Fruit fly (Drosophila melanogaster): ENCODE results near the gene CG12811.

Gene CG12811

DNA sequence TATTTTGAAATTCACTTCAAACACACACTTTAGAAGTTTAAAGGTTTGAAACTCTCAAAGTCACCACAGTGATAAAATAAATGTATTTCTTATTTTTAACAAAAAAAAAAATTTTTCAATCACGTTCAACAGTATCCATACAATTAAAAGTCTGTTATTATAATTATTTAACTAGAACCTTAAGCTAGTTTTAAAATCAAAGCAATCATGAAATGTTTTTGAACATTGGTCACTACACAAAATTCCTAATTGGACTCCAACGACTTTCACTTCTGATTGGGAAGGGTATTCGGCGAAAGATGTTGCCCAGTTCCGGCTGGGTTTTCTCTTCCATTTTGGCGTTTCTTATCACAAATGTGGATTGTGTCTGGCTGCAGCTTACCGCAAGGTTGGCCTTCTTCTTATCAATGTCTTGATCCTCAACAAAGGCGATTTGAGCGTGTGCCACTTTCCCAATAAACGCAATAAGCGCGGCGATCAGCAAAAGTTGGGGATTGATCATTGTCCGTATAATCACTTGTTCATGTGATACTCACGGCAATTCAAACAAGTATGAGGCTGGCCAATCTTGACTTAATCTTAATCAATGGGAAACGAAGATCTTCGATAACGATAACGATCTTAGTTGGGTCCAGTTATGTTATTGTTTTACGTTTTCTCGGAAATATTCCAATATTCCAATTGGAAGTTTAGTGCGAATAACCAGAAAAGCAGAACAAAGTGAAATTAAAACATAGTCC is 392 bp downstream of the CG12811 start (continued):
- peak; percentile 59 for TF ChIP-seq CG8319 (GFP tag; optimal IDR thresholded peaks at IDR 0.05)
- peak; percentile 71 for TF ChIP-seq CG6792 (GFP tag; optimal IDR thresholded peaks at IDR 0.05)
- TF ChIP-seq Hr39 (GFP tag; optimal IDR thresholded peaks at IDR 0.05) = peak; percentile 65
- TF ChIP-seq CG6808 (GFP tag; optimal IDR thresholded peaks at IDR 0.05) = peak; percentile 39
- peak; percentile 41 for TF ChIP-seq Ets96B (tag; optimal IDR thresholded peaks at IDR 0.05)
- TF ChIP-seq fd59A (GFP tag; optimal IDR thresholded peaks at IDR 0.05) = peak; percentile 28
- peak; percentile 77 for TF ChIP-seq topi (GFP tag; optimal IDR thresholded peaks at IDR 0.05)
- TF ChIP-seq dsx (GFP tag; optimal IDR thresholded peaks at IDR 0.05; ENCODE audit: poor library complexity, severe bottlenecking) = peak; percentile 16
- TF ChIP-seq OdsH (GFP tag; optimal IDR thresholded peaks at IDR 0.05) = peak; percentile 75
- no peak for TF ChIP-seq Smox (GFP tag; optimal IDR thresholded peaks at IDR 0.05)
- peak; percentile 65 for TF ChIP-seq net (GFP tag; optimal IDR thresholded peaks at IDR 0.05)
- TF ChIP-seq Hr4 (GFP tag; optimal IDR thresholded peaks at IDR 0.05) = peak; percentile 77
- TF ChIP-seq spab (GFP tag; optimal IDR thresholded peaks at IDR 0.05) = no peak
- TF ChIP-seq esn (GFP tag; optimal IDR thresholded peaks at IDR 0.05) = peak; percentile 85
- TF ChIP-seq CG7368 (GFP tag; optimal IDR thresholded peaks at IDR 0.05) = peak; percentile 29
- TF ChIP-seq svp (GFP tag) = peak; percentile 95
- TF ChIP-seq Blimp-1 (GFP tag; optimal IDR thresholded peaks at IDR 0.05) = peak; percentile 47
- TF ChIP-seq CG4318 (GFP tag; optimal IDR thresholded peaks at IDR 0.05) = no peak
- peak; percentile 62 for TF ChIP-seq CG11762 (GFP tag; optimal IDR thresholded peaks at IDR 0.05; ENCODE audit: insufficient read depth)
- peak; percentile 34 for TF ChIP-seq Lpt (GFP tag; optimal IDR thresholded peaks at IDR 0.05)
- no peak for TF ChIP-seq pdm3 (GFP tag; optimal IDR thresholded peaks at IDR 0.05)
- TF ChIP-seq salr (GFP tag; optimal IDR thresholded peaks at IDR 0.05) = peak in 1 of 2 experiments; percentile 60
- TF ChIP-seq CG6854 (GFP tag; optimal IDR thresholded peaks at IDR 0.05) = peak; percentile 17
- TF ChIP-seq CG32006 (GFP tag; optimal IDR thresholded peaks at IDR 0.05) = peak; percentile 87
- peak; percentile 57 for TF ChIP-seq Sox15 (GFP tag; optimal IDR thresholded peaks at IDR 0.05)
- TF ChIP-seq CG31627 (GFP tag; optimal IDR thresholded peaks at IDR 0.05) = peak; percentile 57
- TF ChIP-seq Ets21C (GFP tag; optimal IDR thresholded peaks at IDR 0.05) = peak; percentile 64
- TF ChIP-seq CG8632 (GFP tag; optimal IDR thresholded peaks at IDR 0.05) = peak; percentile 62
- no peak for TF ChIP-seq Gug (GFP tag; IDR thresholded peaks at IDR 0.05)
- TF ChIP-seq fd85E (GFP tag; optimal IDR thresholded peaks at IDR 0.05) = no peak
- no peak for TF ChIP-seq Hr38 (GFP tag; optimal IDR thresholded peaks at IDR 0.05)
- peak; percentile 69 for TF ChIP-seq acj6 (GFP tag; optimal IDR thresholded peaks at IDR 0.05)
- peak; percentile 59 for TF ChIP-seq CG3032 (tag; optimal IDR thresholded peaks at IDR 0.05)
- peak; percentile 63 for TF ChIP-seq achi (GFP tag; optimal IDR thresholded peaks at IDR 0.05)

DNA sequence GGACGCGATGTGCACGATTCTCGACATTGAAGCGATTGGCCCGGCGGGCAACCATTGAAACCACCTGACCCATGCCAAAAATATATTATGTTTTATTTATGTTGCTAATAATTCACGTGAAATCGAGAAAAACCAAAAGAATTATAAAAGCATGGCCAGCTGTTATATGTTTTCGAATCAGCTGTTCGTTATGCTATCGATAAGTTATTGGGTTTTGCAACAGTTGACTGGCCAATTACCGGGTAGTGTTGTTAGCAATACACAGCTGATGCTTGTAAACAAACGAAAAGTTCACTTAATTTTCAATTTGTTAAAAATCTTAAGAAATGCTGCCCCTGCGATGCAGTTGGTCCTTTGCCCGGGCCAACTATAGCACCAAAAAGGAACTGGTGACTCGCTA is 3.3 kb downstream of the CG12811 start, which contains the start of the genes CG11722 and mtTFB2:
Gene CG11722 (minus strand): TSS at position 200 of the 400 bp plus-strand sequence.
Gene mtTFB2 (plus strand): TSS at position 232 of the 400 bp plus-strand sequence.
- TF ChIP-seq CG3032 (tag; optimal IDR thresholded peaks at IDR 0.05) (no peak), Hr38 (GFP tag; optimal IDR thresholded peaks at IDR 0.05) (no peak), cyc (GFP tag; optimal IDR thresholded peaks at IDR 0.05) (no peak), dac (GFP tag; optimal IDR thresholded peaks at IDR 0.05) (no peak), Ets96B (tag; optimal IDR thresholded peaks at IDR 0.05) (no peak), svp (GFP tag) (no peak), CG4318 (GFP tag; optimal IDR thresholded peaks at IDR 0.05) (no peak), topi (GFP tag; optimal IDR thresholded peaks at IDR 0.05) (peak; percentile 33), dsx (GFP tag; optimal IDR thresholded peaks at IDR 0.05; ENCODE audit: poor library complexity, severe bottlenecking) (peak; percentile 1), achi (GFP tag; optimal IDR thresholded peaks at IDR 0.05) (no peak), esn (GFP tag; optimal IDR thresholded peaks at IDR 0.05) (peak; percentile 6), CG6163 (GFP tag; IDR thresholded peaks at IDR 0.05) (no peak), vri (GFP tag; optimal IDR thresholded peaks at IDR 0.05) (peak; percentile 42), fkh (GFP tag; optimal IDR thresholded peaks at IDR 0.05) (peak; percentile 52), ss (GFP tag; optimal IDR thresholded peaks at IDR 0.05) (no peak), CG15336 (GFP tag; IDR thresholded peaks at IDR 0.05) (no peak), Eip78C (GFP tag) (peak; percentile 48), spab (GFP tag; optimal IDR thresholded peaks at IDR 0.05) (no peak), Gug (GFP tag; IDR thresholded peaks at IDR 0.05) (no peak), pdm3 (GFP tag; optimal IDR thresholded peaks at IDR 0.05) (no peak), CG9139 (GFP tag; optimal IDR thresholded peaks at IDR 0.05) (no peak)
